Worm (Caenorhabditis elegans) whole organism, young adult: Measurements from ENCODE around the gene C35A5.5.
A peak's percentile ranks its signal among the peaks of the same experiment; 100 is the strongest.

ENCODE experiments used
- B0019.2 ChIP-seq: fragments of 200-800 bp; sonication (Bioruptor generic); conservative IDR thresholded peaks from 2 replicates; pipeline ENCODE4 v1.3.6; 2022; ENCODE audit warnings: missing genetic modification reagents, missing genetic modification characterization, missing compliant biosample characterization
- B0261.1 ChIP-seq: sonication (generic microtip); optimal IDR thresholded peaks from 2 replicates; lab custom pipeline; 2016; ENCODE audit warnings: mild to moderate bottlenecking, missing genetic modification characterization, moderate library complexity, missing compliant biosample characterization
- B0336.3 ChIP-seq: fragments of 200-800 bp; sonication (Bioruptor generic); IDR thresholded peaks from 2 replicates; pipeline ENCODE4 v1.3.6; 2022; ENCODE audit warnings: missing genetic modification characterization, missing compliant biosample characterization
- C17E4.6 ChIP-seq: fragments of 200-800 bp; sonication (Bioruptor generic); IDR thresholded peaks from 2 replicates; pipeline ENCODE4 v1.3.6; 2022; ENCODE audit warnings: missing genetic modification reagents, missing genetic modification characterization, missing compliant biosample characterization
- Y53F4B.3 ChIP-seq: fragments of 200-800 bp; sonication (Bioruptor generic); IDR thresholded peaks from 2 replicates; pipeline ENCODE4 v1.3.6; 2022; ENCODE audit warnings: missing genetic modification reagents, missing genetic modification characterization, missing compliant biosample characterization
- Y56A3A.18 ChIP-seq: fragments of 200-800 bp; sonication (Bioruptor generic); IDR thresholded peaks from 2 replicates; pipeline ENCODE4 v1.3.6; 2022; ENCODE audit warnings: missing genetic modification reagents, missing genetic modification characterization, missing compliant biosample characterization
- Y67H2A.10 ChIP-seq: fragments of 200-800 bp; sonication (Bioruptor generic); conservative IDR thresholded peaks from 2 replicates; pipeline ENCODE4 v1.3.6; 2022; ENCODE audit warnings: missing genetic modification reagents, missing genetic modification characterization, missing compliant biosample characterization
- Y79H2A.3 ChIP-seq: fragments of 200-800 bp; sonication (Bioruptor generic); conservative IDR thresholded peaks from 2 replicates; pipeline ENCODE4 v1.3.6; 2022; ENCODE audit warnings: missing genetic modification reagents, missing genetic modification characterization, missing compliant biosample characterization
- ZK185.1 ChIP-seq: sonication (generic microtip); optimal IDR thresholded peaks from 2 replicates; lab custom pipeline; 2016; ENCODE audit warnings: mild to moderate bottlenecking, missing genetic modification characterization, missing compliant biosample characterization; ENCODE audit not compliant: poor library complexity, severe bottlenecking
- aptf-3 ChIP-seq: fragments of 200-800 bp; sonication (Bioruptor generic); IDR thresholded peaks from 2 replicates; pipeline ENCODE4 v1.3.6; 2022; ENCODE audit warnings: missing genetic modification characterization, missing compliant biosample characterization
- atf-7 ChIP-seq: sonication (generic microtip); optimal IDR thresholded peaks from 2 replicates; lab custom pipeline; 2017; ENCODE audit warnings: mild to moderate bottlenecking, missing genetic modification characterization, missing compliant biosample characterization
- bed-1 ChIP-seq: fragments of 200-800 bp; sonication (Bioruptor generic); IDR thresholded peaks from 2 replicates; pipeline ENCODE4 v1.3.6; 2022; ENCODE audit warnings: missing genetic modification reagents, missing genetic modification characterization, missing compliant biosample characterization
- cebp-2 ChIP-seq: fragments of 200-800 bp; sonication (Bioruptor generic); IDR thresholded peaks from 2 replicates; pipeline ENCODE4 v1.3.6; 2022; ENCODE audit warnings: missing genetic modification characterization, missing compliant biosample characterization
- ceh-27 ChIP-seq: fragments of 200-800 bp; sonication (Bioruptor generic); optimal IDR thresholded peaks from 2 replicates; lab custom pipeline; 2018; ENCODE audit warnings: mild to moderate bottlenecking, missing genetic modification characterization, moderate library complexity, missing compliant biosample characterization
- dox-1 ChIP-seq: fragments of 200-800 bp; sonication (Bioruptor generic); IDR thresholded peaks from 2 replicates; pipeline ENCODE4 v1.3.6; 2022; ENCODE audit warnings: missing genetic modification reagents, missing genetic modification characterization, missing compliant biosample characterization
- dpff-1 ChIP-seq: sonication (generic microtip); optimal IDR thresholded peaks from 2 replicates; lab custom pipeline; 2017; ENCODE audit warnings: mild to moderate bottlenecking, missing genetic modification characterization, missing compliant biosample characterization
- ets-4 ChIP-seq: fragments of 200-800 bp; sonication (Bioruptor generic); optimal IDR thresholded peaks from 2 replicates; lab custom pipeline; 2018; ENCODE audit warnings: mild to moderate bottlenecking, missing genetic modification characterization, missing compliant biosample characterization
- fkh-3 ChIP-seq: sonication (generic microtip); optimal IDR thresholded peaks from 2 replicates; lab custom pipeline; 2016; ENCODE audit warnings: mild to moderate bottlenecking, missing genetic modification characterization, missing compliant biosample characterization
- gei-17 ChIP-seq: fragments of 200-800 bp; sonication (Bioruptor generic); optimal IDR thresholded peaks from 2 replicates; lab custom pipeline; 2018; ENCODE audit warnings: mild to moderate bottlenecking, missing genetic modification characterization, missing compliant biosample characterization
- him-1 ChIP-seq: sonication (generic microtip); optimal IDR thresholded peaks from 2 replicates; lab custom pipeline; 2016; ENCODE audit warnings: missing genotype, missing genetic modification reagents, missing genetic modification characterization, missing compliant biosample characterization
- let-607 ChIP-seq, 2 experiments: fragments of 200-800 bp in 1 of 2; sonication (Bioruptor generic) in 1 of 2; sonication (generic microtip) in 1 of 2; optimal IDR thresholded peaks; 2 replicates each; lab custom pipeline; 2016 to 2018; ENCODE audit warnings: mild to moderate bottlenecking in 2 of 2, missing compliant biosample characterization in 2 of 2, missing genetic modification characterization in 2 of 2, moderate library complexity in 2 of 2, missing genotype in 1 of 2
- lin-35 ChIP-seq, 3 experiments: fragments of 150-350 bp in 2 of 3; sonication (generic microtip) in 1 of 3; optimal IDR thresholded peaks; 2 replicates each; lab custom pipeline; 2014 to 2018; ENCODE audit warnings: missing biosample characterization in 3 of 3, missing genetic modification characterization in 3 of 3, missing genetic modification reagents in 3 of 3
- lin-54 ChIP-seq: fragments of 200-800 bp; sonication (Bioruptor generic); optimal IDR thresholded peaks from 2 replicates; lab custom pipeline; 2018; ENCODE audit warnings: mild to moderate bottlenecking, missing genetic modification characterization, missing compliant biosample characterization
- lsl-1 ChIP-seq: fragments of 200-800 bp; sonication (Bioruptor generic); optimal IDR thresholded peaks from 2 replicates; lab custom pipeline; 2018; ENCODE audit warnings: mild to moderate bottlenecking, missing genetic modification characterization, moderate library complexity, missing compliant biosample characterization
- lsy-27 ChIP-seq: sonication (generic microtip); optimal IDR thresholded peaks from 2 replicates; lab custom pipeline; 2017; ENCODE audit warnings: missing genetic modification characterization, mild to moderate bottlenecking, missing compliant biosample characterization, antibody characterized with exemption, missing genotype, borderline replicate concordance; ENCODE audit not compliant: insufficient read depth
- madf-8 ChIP-seq: fragments of 200-800 bp; sonication (Bioruptor generic); conservative IDR thresholded peaks from 2 replicates; pipeline ENCODE4 v1.3.6; 2022; ENCODE audit warnings: missing genetic modification reagents, missing genetic modification characterization, missing compliant biosample characterization
- mcd-1 ChIP-seq: fragments of 200-800 bp; sonication (Bioruptor generic); IDR thresholded peaks from 2 replicates; pipeline ENCODE4 v1.3.6; 2022; ENCODE audit warnings: missing genetic modification reagents, missing genetic modification characterization, missing compliant biosample characterization
- mel-28 ChIP-seq: sonication (generic microtip); optimal IDR thresholded peaks from 2 replicates; lab custom pipeline; 2016; ENCODE audit warnings: borderline replicate concordance, mild to moderate bottlenecking, missing genetic modification characterization, missing compliant biosample characterization
- mxl-1 ChIP-seq: sonication (generic microtip); optimal IDR thresholded peaks from 2 replicates; lab custom pipeline; 2016; ENCODE audit warnings: missing genetic modification characterization, missing compliant biosample characterization
- nhr-120 ChIP-seq: fragments of 200-800 bp; sonication (Bioruptor generic); IDR thresholded peaks from 2 replicates; pipeline ENCODE4 v1.3.6; 2022; ENCODE audit warnings: missing genetic modification characterization, missing compliant biosample characterization
- pha-4 ChIP-seq: fragments of 150-350 bp; sonication (generic microtip); optimal IDR thresholded peaks from 2 replicates; lab custom pipeline; 2014; ENCODE audit warnings: missing biosample characterization, missing genetic modification reagents, missing genetic modification characterization
- rec-8 ChIP-seq, 2 experiments: sonication (generic microtip); optimal IDR thresholded peaks; 2 replicates each; lab custom pipeline; 2016; ENCODE audit warnings: mild to moderate bottlenecking in 2 of 2, missing genetic modification characterization in 2 of 2, missing genetic modification reagents in 2 of 2, missing genotype in 2 of 2, missing biosample characterization in 1 of 2, missing compliant biosample characterization in 1 of 2, moderate library complexity in 1 of 2
- sdz-38 ChIP-seq: sonication (generic microtip); optimal IDR thresholded peaks from 2 replicates; lab custom pipeline; 2016; ENCODE audit warnings: missing genotype, missing genetic modification characterization, missing compliant biosample characterization
- snpc-1.1 ChIP-seq: sonication (generic microtip); optimal IDR thresholded peaks from 2 replicates; lab custom pipeline; 2017; ENCODE audit warnings: missing genetic modification characterization, mild to moderate bottlenecking, missing compliant biosample characterization, antibody characterized with exemption, moderate library complexity, missing genotype, missing genetic modification reagents; ENCODE audit not compliant: insufficient read depth
- sptf-2 ChIP-seq: fragments of 200-800 bp; sonication (Bioruptor generic); optimal IDR thresholded peaks from 2 replicates; lab custom pipeline; 2018; ENCODE audit warnings: mild to moderate bottlenecking, missing genetic modification characterization, missing compliant biosample characterization
- tbx-9 ChIP-seq: sonication (generic microtip); optimal IDR thresholded peaks from 2 replicates; lab custom pipeline; 2016; ENCODE audit warnings: borderline replicate concordance, missing genetic modification characterization, inconsistent platforms, missing compliant biosample characterization
- unc-62 ChIP-seq: fragments of 150-350 bp; optimal IDR thresholded peaks from 2 replicates; lab custom pipeline; 2014; ENCODE audit warnings: missing biosample characterization, missing genetic modification reagents, missing genetic modification characterization
- zfh-2 ChIP-seq: fragments of 200-800 bp; sonication (Bioruptor generic); conservative IDR thresholded peaks from 2 replicates; pipeline ENCODE4 v1.3.6; 2022; ENCODE audit warnings: missing genetic modification reagents, missing genetic modification characterization, missing compliant biosample characterization
- ztf-18 ChIP-seq: sonication (generic microtip); optimal IDR thresholded peaks from 2 replicates; lab custom pipeline; 2016; ENCODE audit warnings: missing genotype, mild to moderate bottlenecking, missing genetic modification characterization, missing compliant biosample characterization
- ztf-25 ChIP-seq: fragments of 200-800 bp; sonication (Bioruptor generic); IDR thresholded peaks from 2 replicates; pipeline ENCODE4 v1.3.6; 2022; ENCODE audit warnings: missing genetic modification reagents, missing genetic modification characterization, missing compliant biosample characterization
- ztf-28 ChIP-seq: fragments of 200-800 bp; sonication (Bioruptor generic); IDR thresholded peaks from 2 replicates; pipeline ENCODE4 v1.3.6; 2022; ENCODE audit warnings: missing genetic modification reagents, missing genetic modification characterization, missing compliant biosample characterization

The C35A5.5 gene

DNA sequence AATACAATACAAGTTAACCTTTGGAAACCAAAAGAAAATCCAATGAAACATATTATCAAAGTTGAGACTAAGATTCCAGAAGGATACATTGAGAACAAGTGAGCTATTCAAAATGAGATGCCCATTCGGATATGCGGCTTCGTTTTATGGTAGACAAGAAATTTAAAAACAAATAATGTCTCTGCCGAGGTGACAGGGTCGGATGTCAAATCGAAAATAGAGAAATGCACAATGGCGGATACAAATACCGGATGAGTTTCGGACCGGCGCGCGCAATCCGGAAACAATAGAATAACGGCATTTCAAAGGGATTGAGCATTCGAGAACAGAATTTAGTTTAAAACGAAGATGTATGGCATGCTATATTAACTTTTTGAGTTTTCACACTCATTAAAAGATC is 42.4 kb upstream of the C35A5.5 start, which contains the start of gene F22E12.3:
TSS of gene F22E12.3 (minus strand) at position 101 of the 400 bp plus-strand sequence.
- no peak for TF ChIP-seq dox-1
- no peak for TF ChIP-seq ZK185.1 (tag; lab: Kevin White, UChicago)
- no peak for TF ChIP-seq fkh-3 (tag; lab: Kevin White, UChicago)
- TF ChIP-seq mxl-1 (tag; lab: Kevin White, UChicago): no peak

DNA sequence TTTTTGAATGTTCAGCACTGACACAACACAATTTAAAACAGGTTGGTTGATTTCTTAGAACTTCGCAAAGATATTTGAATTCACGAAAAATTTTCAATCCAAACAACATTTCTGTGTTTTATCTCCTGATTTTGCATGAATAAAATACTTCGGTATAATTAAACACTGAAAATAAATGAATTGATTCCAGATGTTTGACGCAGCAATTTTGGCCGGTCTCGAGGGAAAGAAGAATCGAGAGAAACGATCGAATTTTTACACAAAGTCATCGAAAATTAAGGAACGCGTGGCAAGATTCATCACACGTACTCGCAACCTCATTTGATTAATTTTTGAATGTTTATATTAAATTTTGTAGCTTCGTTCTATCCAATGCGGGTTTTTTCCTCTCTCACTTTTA is 41.5 kb upstream of the C35A5.5 start:
- no peak for TF ChIP-seq atf-7 (tag; lab: Kevin White, UChicago)
- TF ChIP-seq dox-1: no peak
- TF ChIP-seq lin-35 (GFP tag; optimal IDR thresholded peaks at IDR 0.05; lab: Kevin White, UChicago): no peak
- no peak for TF ChIP-seq pha-4
- no peak for TF ChIP-seq gei-17 (GFP tag; lab: Kevin White, UChicago)

DNA sequence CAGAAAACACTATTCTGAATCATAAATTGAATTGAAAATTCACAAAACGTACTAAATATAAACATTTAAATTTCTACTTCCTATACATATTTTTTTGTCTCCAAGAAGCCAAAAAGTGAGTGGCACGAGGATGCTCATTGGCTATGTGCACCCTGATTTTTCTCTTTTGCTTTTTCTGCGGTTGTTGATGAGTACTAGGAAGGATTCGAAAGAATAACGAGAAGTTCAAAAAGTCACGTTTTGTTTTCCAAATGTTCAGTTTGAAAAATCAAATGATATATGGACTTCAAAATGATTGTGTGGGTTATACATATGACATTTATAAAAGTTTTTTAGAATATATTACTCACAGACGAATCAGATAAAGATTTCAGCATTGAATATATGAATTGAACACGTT is 40.9 kb upstream of the C35A5.5 start:
- TF ChIP-seq ztf-28 (GFP tag; lab: Robert Waterston, UW) (no peak), lin-54 (GFP tag; lab: Kevin White, UChicago) (no peak), madf-8 (GFP tag; lab: Robert Waterston, UW) (no peak), mel-28 (tag; lab: Kevin White, UChicago) (no peak), ets-4 (GFP tag; lab: Kevin White, UChicago) (no peak), mcd-1 (GFP tag; lab: Robert Waterston, UW) (no peak), zfh-2 (no peak), sptf-2 (GFP tag; lab: Kevin White, UChicago) (no peak), Y56A3A.18 (no peak), ceh-27 (GFP tag; lab: Kevin White, UChicago) (no peak), Y79H2A.3 (no peak), lsl-1 (GFP tag; lab: Kevin White, UChicago) (no peak), Y67H2A.10 (GFP tag; lab: Robert Waterston, UW) (no peak), let-607 (tag; optimal IDR thresholded peaks at IDR 0.05; lab: Kevin White, UChicago) (no peak), tbx-9 (tag; lab: Kevin White, UChicago) (no peak), nhr-120 (GFP tag; lab: Robert Waterston, UW) (no peak)

DNA sequence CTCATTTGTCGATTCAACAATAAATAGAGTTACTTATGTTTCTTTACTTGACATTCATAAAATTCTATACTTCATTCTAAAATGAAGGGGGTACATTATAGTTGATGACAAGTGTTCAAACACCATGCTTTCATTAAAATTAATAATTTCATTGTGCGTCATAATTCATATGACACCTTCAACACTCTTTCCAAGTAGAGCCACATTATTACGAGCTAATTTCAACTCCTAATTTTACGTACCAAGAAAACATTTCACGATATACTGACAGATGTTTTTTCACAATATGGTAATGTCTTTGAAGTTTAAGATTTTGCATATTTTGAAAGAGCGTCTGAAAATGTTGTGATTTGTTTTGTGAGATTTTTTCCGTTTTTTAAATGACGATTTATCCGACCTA is 40.2 kb upstream of the C35A5.5 start:
- TF ChIP-seq B0336.3 (GFP tag; lab: Robert Waterston, UW) (no peak), aptf-3 (no peak), atf-7 (tag; lab: Kevin White, UChicago) (no peak), ztf-25 (no peak), sdz-38 (tag; lab: Kevin White, UChicago) (no peak), C17E4.6 (GFP tag; lab: Robert Waterston, UW) (no peak), ceh-27 (GFP tag; lab: Kevin White, UChicago) (no peak), dpff-1 (tag; lab: Kevin White, UChicago) (no peak), cebp-2 (no peak), gei-17 (GFP tag; lab: Kevin White, UChicago) (no peak), B0019.2 (GFP tag; lab: Robert Waterston, UW) (no peak)
- TF ChIP-seq, all 124 proteins: peak for 0

DNA sequence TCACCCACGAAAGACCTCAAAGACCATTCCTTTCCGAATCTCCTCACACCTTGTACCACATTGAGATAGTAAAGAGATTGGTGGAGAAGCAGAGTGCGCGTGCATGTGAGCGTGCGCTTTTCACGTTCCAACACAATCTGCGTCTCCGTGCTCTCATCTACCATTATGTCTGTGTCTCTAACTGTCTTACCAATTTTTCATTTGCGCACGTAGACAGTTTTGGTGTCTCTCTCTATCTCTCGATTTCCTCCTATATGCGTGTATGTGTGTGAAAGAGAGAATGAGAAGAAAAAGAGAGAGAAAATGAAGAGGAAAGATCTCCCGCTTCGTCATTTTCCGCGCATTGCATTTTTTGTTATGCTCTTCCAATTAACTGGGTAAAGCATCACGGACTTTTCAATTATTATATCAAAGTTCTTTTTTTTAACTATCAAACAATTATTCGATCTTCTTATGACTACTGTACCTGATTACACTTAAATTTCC is 39.0 kb upstream of the C35A5.5 start:
- TF ChIP-seq rec-8 (tag; optimal IDR thresholded peaks at IDR 0.05; lab: Kevin White, UChicago) (no peak), bed-1 (GFP tag; lab: Robert Waterston, UW) (no peak), sptf-2 (GFP tag; lab: Kevin White, UChicago) (no peak), lsy-27 (tag; lab: Kevin White, UChicago) (no peak), tbx-9 (tag; lab: Kevin White, UChicago) (no peak), mcd-1 (GFP tag; lab: Robert Waterston, UW) (peak; percentile 67; the same call in 1 of the 2 replicates), Y53F4B.3 (no peak), ztf-18 (tag; lab: Kevin White, UChicago) (peak; percentile 68), unc-62 (GFP tag; lab: Kevin White, UChicago) (peak; percentile 9), lsl-1 (GFP tag; lab: Kevin White, UChicago) (no peak), B0261.1 (tag; lab: Kevin White, UChicago) (no peak), ztf-25 (no peak), snpc-1.1 (no peak), him-1 (tag; lab: Kevin White, UChicago) (no peak), fkh-3 (tag; lab: Kevin White, UChicago) (no peak)
